Fruit fly (Drosophila melanogaster): ENCODE data around the gene CG17672.

Gene CG17672

DNA sequence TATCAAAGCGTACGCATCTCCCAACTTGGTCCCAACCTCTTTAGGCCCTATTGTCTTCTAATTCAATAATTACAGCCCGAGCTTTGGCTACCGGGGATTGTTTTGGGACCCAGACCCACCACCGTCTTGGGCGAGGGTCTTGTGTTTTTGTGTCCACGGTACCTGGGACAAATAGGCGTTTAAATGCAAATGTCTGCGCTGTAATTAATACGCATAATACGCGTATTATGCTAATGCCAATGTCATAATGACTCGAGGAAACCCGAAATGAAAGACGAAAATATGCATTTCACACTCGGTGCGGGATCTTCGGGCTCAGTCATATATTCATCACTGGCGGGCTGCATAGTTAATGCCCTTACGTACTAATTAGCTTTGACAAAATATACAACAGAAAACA, 35.6 kb downstream of the CG17672 start:
- TF ChIP-seq spab (GFP tag; optimal IDR thresholded peaks at IDR 0.05) (no peak), dsx (GFP tag; optimal IDR thresholded peaks at IDR 0.05; ENCODE audit: poor library complexity, severe bottlenecking) (no peak), fd59A (GFP tag; optimal IDR thresholded peaks at IDR 0.05) (no peak), CG3032 (tag; optimal IDR thresholded peaks at IDR 0.05) (no peak), vri (GFP tag; optimal IDR thresholded peaks at IDR 0.05) (no peak), CG6792 (GFP tag; optimal IDR thresholded peaks at IDR 0.05) (no peak), Sox102F (GFP tag; optimal IDR thresholded peaks at IDR 0.05) (no peak), cyc (GFP tag; optimal IDR thresholded peaks at IDR 0.05) (no peak), esn (GFP tag; optimal IDR thresholded peaks at IDR 0.05) (no peak), CG10669 (GFP tag; optimal IDR thresholded peaks at IDR 0.05) (no peak), fkh (GFP tag; optimal IDR thresholded peaks at IDR 0.05) (no peak), CG9139 (GFP tag; optimal IDR thresholded peaks at IDR 0.05) (no peak), svp (GFP tag) (no peak), CG34406 (GFP tag; optimal IDR thresholded peaks at IDR 0.05) (no peak), Lpt (GFP tag; optimal IDR thresholded peaks at IDR 0.05) (no peak), lz (GFP tag; optimal IDR thresholded peaks at IDR 0.05) (no peak), Gug (GFP tag; IDR thresholded peaks at IDR 0.05) (no peak), OdsH (GFP tag; optimal IDR thresholded peaks at IDR 0.05) (no peak), acj6 (GFP tag; optimal IDR thresholded peaks at IDR 0.05) (no peak), CG11762 (GFP tag; optimal IDR thresholded peaks at IDR 0.05; ENCODE audit: insufficient read depth) (no peak)

DNA sequence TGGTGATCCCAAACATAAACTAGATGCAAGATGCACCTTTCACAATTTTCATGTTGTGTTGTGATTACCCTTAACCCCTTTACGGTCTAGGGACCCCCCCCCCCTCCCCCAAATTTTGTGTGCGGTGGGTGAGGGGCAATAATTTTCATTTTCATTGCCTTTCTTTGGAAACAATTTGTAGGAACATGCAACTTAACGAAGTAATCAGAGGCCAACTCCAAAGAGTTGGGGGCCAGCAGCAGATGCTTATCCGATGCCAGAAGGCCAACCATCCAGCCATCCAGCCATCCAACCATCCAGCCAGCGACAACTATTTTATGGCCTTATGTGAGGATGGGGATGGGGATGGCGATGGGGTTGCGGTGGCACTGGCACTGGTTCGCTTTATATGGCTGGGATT, 36.2 kb downstream of the CG17672 start:
- peak; percentile 28 for TF ChIP-seq svp (GFP tag)
- TF ChIP-seq CG11762 (GFP tag; optimal IDR thresholded peaks at IDR 0.05; ENCODE audit: insufficient read depth), result no peak

- no peak for TF ChIP-seq svp (GFP tag)
- TF ChIP-seq CG10669 (GFP tag; optimal IDR thresholded peaks at IDR 0.05), result no peak
- no peak for TF ChIP-seq CG11762 (GFP tag; optimal IDR thresholded peaks at IDR 0.05; ENCODE audit: insufficient read depth)
- TF ChIP-seq fd85E (GFP tag; optimal IDR thresholded peaks at IDR 0.05), result no peak
- no peak for TF ChIP-seq CG34406 (GFP tag; optimal IDR thresholded peaks at IDR 0.05)
- TF ChIP-seq CG11294 (GFP tag; IDR thresholded peaks at IDR 0.05), result no peak
- TF ChIP-seq OdsH (GFP tag; optimal IDR thresholded peaks at IDR 0.05), result no peak
- TF ChIP-seq CG6854 (GFP tag; optimal IDR thresholded peaks at IDR 0.05), result no peak
These were observed 36.9 kb downstream of the CG17672 start for dm6 chr3L:13065619-13066018.

DNA sequence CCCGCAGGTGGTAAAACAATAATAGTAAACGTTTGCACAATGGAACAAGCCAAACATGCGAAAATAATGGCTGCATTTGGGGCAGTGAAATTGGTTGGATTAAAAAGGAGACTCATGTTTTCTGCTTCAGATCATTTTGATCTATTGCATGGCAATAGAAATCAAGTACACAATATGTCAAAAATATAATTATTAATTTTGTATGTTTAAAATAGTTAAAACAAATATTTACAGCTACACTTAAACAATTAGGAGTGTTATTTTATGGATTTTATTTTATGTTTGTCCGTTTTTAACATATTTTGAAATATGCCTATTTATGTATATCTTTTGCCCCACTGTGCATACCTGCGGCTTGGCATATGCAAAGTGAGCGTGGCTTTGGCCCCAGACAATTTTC, 37.5 kb downstream of the CG17672 start:
- TF ChIP-seq CG11902 (GFP tag; optimal IDR thresholded peaks at IDR 0.05) (no peak), salr (GFP tag; optimal IDR thresholded peaks at IDR 0.05) (peak in 1 of 2 experiments; percentile 27), CG7368 (GFP tag; optimal IDR thresholded peaks at IDR 0.05) (no peak), CG6808 (GFP tag; optimal IDR thresholded peaks at IDR 0.05) (peak; percentile 36), achi (GFP tag; optimal IDR thresholded peaks at IDR 0.05) (peak; percentile 8), Gug (GFP tag; IDR thresholded peaks at IDR 0.05) (no peak), Sox102F (GFP tag; optimal IDR thresholded peaks at IDR 0.05) (no peak), CG15336 (GFP tag; IDR thresholded peaks at IDR 0.05) (no peak), CG3919 (GFP tag; optimal IDR thresholded peaks at IDR 0.05) (peak; percentile 21), topi (GFP tag; optimal IDR thresholded peaks at IDR 0.05) (no peak), Smox (GFP tag; optimal IDR thresholded peaks at IDR 0.05) (no peak), CG32006 (GFP tag; optimal IDR thresholded peaks at IDR 0.05) (peak; percentile 61), CG3032 (tag; optimal IDR thresholded peaks at IDR 0.05) (peak; percentile 50), CG9139 (GFP tag; optimal IDR thresholded peaks at IDR 0.05) (no peak), CG34406 (GFP tag; optimal IDR thresholded peaks at IDR 0.05) (peak; percentile 15), lz (GFP tag; optimal IDR thresholded peaks at IDR 0.05) (no peak), CG1621 (tag; optimal IDR thresholded peaks at IDR 0.05) (no peak), CG6792 (GFP tag; optimal IDR thresholded peaks at IDR 0.05) (no peak), cyc (GFP tag; optimal IDR thresholded peaks at IDR 0.05) (no peak), Sox15 (GFP tag; optimal IDR thresholded peaks at IDR 0.05) (no peak), net (GFP tag; optimal IDR thresholded peaks at IDR 0.05) (no peak), eg (GFP tag; IDR thresholded peaks at IDR 0.05) (no peak), acj6 (GFP tag; optimal IDR thresholded peaks at IDR 0.05) (peak; percentile 36), CG6163 (GFP tag; IDR thresholded peaks at IDR 0.05) (no peak), Lpt (GFP tag; optimal IDR thresholded peaks at IDR 0.05) (no peak), Hr39 (GFP tag; optimal IDR thresholded peaks at IDR 0.05) (no peak), CG8119 (GFP tag; IDR thresholded peaks at IDR 0.05) (peak; percentile 44; the same call in 2 of the 3 replicates), fd85E (GFP tag; optimal IDR thresholded peaks at IDR 0.05) (no peak), Eip78C (GFP tag) (peak; percentile 75), CG4318 (GFP tag; optimal IDR thresholded peaks at IDR 0.05) (peak; percentile 22), CG11762 (GFP tag; optimal IDR thresholded peaks at IDR 0.05; ENCODE audit: insufficient read depth) (no peak), ss (GFP tag; optimal IDR thresholded peaks at IDR 0.05) (no peak), pdm3 (GFP tag; optimal IDR thresholded peaks at IDR 0.05) (peak; percentile 13), spab (GFP tag; optimal IDR thresholded peaks at IDR 0.05) (peak; percentile 12), OdsH (GFP tag; optimal IDR thresholded peaks at IDR 0.05) (peak; percentile 30)
